Fruit fly (Drosophila melanogaster): Measurements from ENCODE around the gene Nnk.

The Nnk gene

DNA sequence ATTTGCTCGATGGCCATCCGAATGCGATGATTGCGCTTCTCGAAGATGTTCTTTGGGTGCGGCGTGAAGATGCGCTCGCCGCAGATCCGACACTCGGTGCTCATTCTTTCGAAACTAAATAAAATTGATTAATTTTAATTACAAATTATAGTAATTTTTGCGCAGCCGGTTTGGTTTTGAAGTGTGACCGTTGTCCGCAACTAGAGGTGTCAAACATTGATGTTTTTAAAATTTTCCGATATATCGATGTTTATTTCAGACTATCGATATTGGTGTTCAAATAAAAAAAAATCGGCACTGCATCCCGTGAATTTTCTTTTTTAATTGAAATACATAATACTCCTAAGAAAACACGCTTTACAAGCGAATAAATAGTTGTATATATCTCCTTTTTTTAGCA, 4.0 kb upstream of the Nnk start, which contains the start of gene Odj (continued):
- TF ChIP-seq Max (GFP tag; optimal IDR thresholded peaks at IDR 0.05), result no peak
- TF ChIP-seq CG7357 (GFP tag; IDR thresholded peaks at IDR 0.05), result no peak
- no peak for TF ChIP-seq Oli (tag; optimal IDR thresholded peaks at IDR 0.05)
- no peak for TF ChIP-seq CG1832 (GFP tag; optimal IDR thresholded peaks at IDR 0.05)
- TF ChIP-seq CG12219 (GFP tag; optimal IDR thresholded peaks at IDR 0.05), result no peak
- no peak for TF ChIP-seq CG3163 (GFP tag; optimal IDR thresholded peaks at IDR 0.05)
- TF ChIP-seq btn (GFP tag; optimal IDR thresholded peaks at IDR 0.05), result no peak
- TF ChIP-seq CG14441 (GFP tag; IDR thresholded peaks at IDR 0.05), result no peak
- TF ChIP-seq CG2889 (GFP tag; IDR thresholded peaks at IDR 0.05), result no peak
- TF ChIP-seq CG10959 (GFP tag; IDR thresholded peaks at IDR 0.05), result no peak
- no peak for TF ChIP-seq CG10654 (GFP tag; optimal IDR thresholded peaks at IDR 0.05)
- TF ChIP-seq pnt (GFP tag; optimal IDR thresholded peaks at IDR 0.05), result no peak
- TF ChIP-seq CG4424 (GFP tag; optimal IDR thresholded peaks at IDR 0.05), result no peak
- TF ChIP-seq CG17612 (GFP tag; IDR thresholded peaks at IDR 0.05), result no peak
- no peak for TF ChIP-seq CG31365 (tag; optimal IDR thresholded peaks at IDR 0.05)
- no peak for TF ChIP-seq Vsx1 (GFP tag; optimal IDR thresholded peaks at IDR 0.05)
- TF ChIP-seq mld (GFP tag; IDR thresholded peaks at IDR 0.05; ENCODE audit: partially characterized antibody), result peak; percentile 76; the same call in 2 of the 3 replicates
- TF ChIP-seq CG12299 (tag; optimal IDR thresholded peaks at IDR 0.05), result no peak
- TF ChIP-seq D19A (tag; optimal IDR thresholded peaks at IDR 0.05), result no peak
- TF ChIP-seq trh (GFP tag; optimal IDR thresholded peaks at IDR 0.05), result no peak
- no peak for TF ChIP-seq grn (GFP tag; optimal IDR thresholded peaks at IDR 0.05)
- TF ChIP-seq maf-S (GFP tag; optimal IDR thresholded peaks at IDR 0.05), result no peak
- TF ChIP-seq CG2199 (GFP tag; IDR thresholded peaks at IDR 0.05), result no peak
- TF ChIP-seq CG5245 (GFP tag; optimal IDR thresholded peaks at IDR 0.05), result no peak
- TF ChIP-seq Xrp1 (GFP tag; IDR thresholded peaks at IDR 0.05), result no peak
- 0 out of 3 replicates have a peak, but pooled peaks have one; percentile 20 for TF ChIP-seq CG17361 (GFP tag; IDR thresholded peaks at IDR 0.05)
- no peak for TF ChIP-seq disco-r (GFP tag; optimal IDR thresholded peaks at IDR 0.05)
- no peak for TF ChIP-seq sim (GFP tag; IDR thresholded peaks at IDR 0.05)
- TF ChIP-seq CG6689 (GFP tag; IDR thresholded peaks at IDR 0.05), result no peak
- TF ChIP-seq Abd-B (GFP tag; optimal IDR thresholded peaks at IDR 0.05), result no peak
- TF ChIP-seq stwl (tag; optimal IDR thresholded peaks at IDR 0.05), result peak; percentile 80
- TF ChIP-seq psq (GFP tag; optimal IDR thresholded peaks at IDR 0.05), result no peak
- peak; percentile 39; the same call in 1 of the 2 replicates for TF ChIP-seq CG3847 (GFP tag; IDR thresholded peaks at IDR 0.05)
- no peak for TF ChIP-seq Hr78 (GFP tag; optimal IDR thresholded peaks at IDR 0.05)
- no peak for TF ChIP-seq CG7786 (GFP tag; optimal IDR thresholded peaks at IDR 0.05)
- TF ChIP-seq Tbp (GFP tag; optimal IDR thresholded peaks at IDR 0.05), result no peak
- no peak for TF ChIP-seq Ada2b (GFP tag; IDR thresholded peaks at IDR 0.05)
- no peak for TF ChIP-seq cato (GFP tag; optimal IDR thresholded peaks at IDR 0.05; ENCODE audit: borderline replicate concordance)
- no peak for TF ChIP-seq seq (GFP tag; IDR thresholded peaks at IDR 0.05)
- no peak for TF ChIP-seq Drgx (GFP tag; IDR thresholded peaks at IDR 0.05)
- no peak for TF ChIP-seq CG11085 (GFP tag; IDR thresholded peaks at IDR 0.05)
- no peak for TF ChIP-seq jigr1 (GFP tag; IDR thresholded peaks at IDR 0.05)
- TF ChIP-seq crp (GFP tag; optimal IDR thresholded peaks at IDR 0.05), result peak in 1 of 2 experiments; percentile 9
- TF ChIP-seq CG17829 (tag; optimal IDR thresholded peaks at IDR 0.05), result peak; percentile 40
- TF ChIP-seq oc (tag; optimal IDR thresholded peaks at IDR 0.05), result no peak
- peak; percentile 59 for TF ChIP-seq CG14710 (tag; optimal IDR thresholded peaks at IDR 0.05)
- peak; percentile 41 for TF ChIP-seq CG17359 (tag; optimal IDR thresholded peaks at IDR 0.05)
- TF ChIP-seq Side (GFP tag; optimal IDR thresholded peaks at IDR 0.05), result no peak
- no peak for TF ChIP-seq Hand (GFP tag; optimal IDR thresholded peaks at IDR 0.05)
- TF ChIP-seq zf30C (GFP tag; optimal IDR thresholded peaks at IDR 0.05), result no peak
- TF ChIP-seq unpg (GFP tag; optimal IDR thresholded peaks at IDR 0.05), result no peak
- no peak for TF ChIP-seq CG6272 (GFP tag; IDR thresholded peaks at IDR 0.05)
